Worm (Caenorhabditis elegans): Measurements from ENCODE around the gene Y57G11C.1144.

DNA sequence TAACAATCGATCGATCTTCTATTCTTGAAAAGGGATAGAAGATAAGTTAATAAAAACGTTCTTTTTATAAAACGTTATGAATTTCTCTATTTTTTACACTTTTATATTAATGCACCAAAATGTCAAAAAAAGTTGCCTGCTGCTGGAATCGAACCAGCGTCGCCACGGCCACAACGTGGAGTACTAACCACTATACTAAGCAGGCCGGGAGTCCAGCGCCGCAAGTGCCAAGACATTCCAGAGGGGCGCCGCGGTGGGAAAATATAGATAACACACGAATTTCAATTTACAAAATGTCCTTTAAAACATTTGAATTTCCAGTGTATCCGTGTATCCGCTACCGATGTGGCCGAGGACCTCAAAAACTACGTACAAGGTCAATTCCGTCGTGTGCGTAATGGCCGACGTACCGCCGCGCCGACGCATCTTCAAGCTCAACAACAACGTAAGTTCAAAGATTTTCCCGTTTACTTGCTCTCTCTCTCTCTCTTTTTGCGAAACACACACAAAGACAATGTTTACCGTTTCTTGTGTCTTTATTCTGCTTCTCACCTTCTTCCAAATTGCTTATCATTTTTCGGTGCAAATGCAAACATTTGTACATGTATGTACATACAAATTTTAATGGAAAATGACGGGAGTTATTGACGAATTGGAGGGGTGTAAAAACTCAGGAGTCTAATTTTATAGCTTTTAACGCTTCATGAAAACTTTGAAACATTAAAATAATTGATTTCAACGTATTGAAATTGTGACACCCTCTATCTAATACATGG, 48.0 kb upstream of the Y57G11C.1144 start:
- TF ChIP-seq med-1 (GFP tag; optimal IDR thresholded peaks at IDR 0.05; ENCODE audit: insufficient read depth) (no peak), ref-1 (GFP tag; conservative IDR thresholded peaks at IDR 0.05) (no peak), flt-1 (GFP tag; IDR thresholded peaks at IDR 0.05) (no peak), ztf-23 (GFP tag; IDR thresholded peaks at IDR 0.05) (no peak)

Data from whole organism, midembryonic.